Worm (Caenorhabditis elegans) whole organism, L3 larva: ENCODE results near the gene E02H1.5.

ENCODE experiments used
- R02D3.7 ChIP-seq: fragments of 150-350 bp; optimal IDR thresholded peaks from 2 replicates; lab custom pipeline; 2014; ENCODE audit warnings: missing biosample characterization, missing genetic modification characterization
- ama-1 ChIP-seq: fragments of 150-350 bp; optimal IDR thresholded peaks from 2 replicates; lab custom pipeline; 2018
- ceh-28 ChIP-seq: fragments of 150-350 bp; optimal IDR thresholded peaks from 2 replicates; lab custom pipeline; 2014; ENCODE audit warnings: missing biosample characterization, missing genetic modification reagents, missing genetic modification characterization
- daf-12 ChIP-seq: fragments of 150-350 bp; optimal IDR thresholded peaks from 2 replicates; lab custom pipeline; 2014; ENCODE audit warnings: missing biosample characterization, missing genetic modification reagents, missing genetic modification characterization
- egl-27 ChIP-seq: sonication (generic microtip); optimal IDR thresholded peaks from 4 replicates; lab custom pipeline; 2017; ENCODE audit warnings: missing biosample characterization, missing genetic modification reagents, missing genetic modification characterization
- egl-5 ChIP-seq: fragments of 150-350 bp; optimal IDR thresholded peaks from 2 replicates; lab custom pipeline; 2017; ENCODE audit warnings: missing biosample characterization, missing genetic modification reagents, missing genetic modification characterization, inconsistent platforms
- elt-1 ChIP-seq: fragments of 150-350 bp; optimal IDR thresholded peaks from 2 replicates; lab custom pipeline; 2014; ENCODE audit warnings: missing biosample characterization, missing genetic modification characterization
- elt-2 ChIP-seq: sonication (generic microtip); optimal IDR thresholded peaks from 2 replicates; lab custom pipeline; 2016; ENCODE audit warnings: missing genetic modification reagents, mild to moderate bottlenecking, missing genetic modification characterization, missing compliant biosample characterization
- elt-3 ChIP-seq, 3 experiments: fragments of 150-350 bp in 1 of 3; sonication (generic microtip) in 2 of 3; optimal IDR thresholded peaks; 2 replicates in 2 of 3; 4 replicates in 1 of 3; lab custom pipeline; 2014 to 2017; ENCODE audit warnings: missing biosample characterization in 3 of 3, missing genetic modification characterization in 3 of 3
- fkh-10 ChIP-seq: sonication (generic microtip); optimal IDR thresholded peaks from 2 replicates; lab custom pipeline; 2017; ENCODE audit warnings: missing biosample characterization, missing genetic modification reagents, missing genetic modification characterization
- fkh-2 ChIP-seq: fragments of 150-350 bp; optimal IDR thresholded peaks from 2 replicates; lab custom pipeline; 2014; ENCODE audit warnings: missing biosample characterization, missing genetic modification reagents, missing genetic modification characterization
- fos-1 ChIP-seq: fragments of 150-350 bp; optimal IDR thresholded peaks from 2 replicates; lab custom pipeline; 2014; ENCODE audit warnings: missing biosample characterization, missing genetic modification characterization
- hmg-11 ChIP-seq: sonication (generic microtip); optimal IDR thresholded peaks from 2 replicates; lab custom pipeline; 2016; ENCODE audit warnings: missing genetic modification characterization, missing compliant biosample characterization
- jun-1 ChIP-seq: fragments of 150-350 bp; optimal IDR thresholded peaks from 2 replicates; lab custom pipeline; 2014; ENCODE audit warnings: missing biosample characterization, missing genetic modification reagents, missing genetic modification characterization
- lin-15B ChIP-seq: fragments of 150-350 bp; optimal IDR thresholded peaks from 2 replicates; lab custom pipeline; 2014; ENCODE audit warnings: missing biosample characterization, missing genetic modification characterization
- lin-39 ChIP-seq: fragments of 150-350 bp; optimal IDR thresholded peaks from 2 replicates; lab custom pipeline; 2018; ENCODE audit warnings: missing biosample characterization, missing genetic modification reagents, missing genetic modification characterization
- mdl-1 ChIP-seq: fragments of 150-350 bp; optimal IDR thresholded peaks from 2 replicates; lab custom pipeline; 2014; ENCODE audit warnings: missing biosample characterization, missing genetic modification characterization
- mml-1 ChIP-seq: fragments of 150-350 bp; sonication (generic microtip); optimal IDR thresholded peaks from 3 replicates; lab custom pipeline; 2014; ENCODE audit warnings: missing biosample characterization, missing genetic modification characterization
- nfya-1 ChIP-seq: sonication (generic microtip); optimal IDR thresholded peaks from 2 replicates; lab custom pipeline; 2017; ENCODE audit warnings: missing genetic modification characterization, mild to moderate bottlenecking, missing compliant biosample characterization, antibody characterized with exemption, moderate library complexity; ENCODE audit not compliant: insufficient read depth
- nhr-11 ChIP-seq: fragments of 150-350 bp; optimal IDR thresholded peaks from 2 replicates; lab custom pipeline; 2014; ENCODE audit warnings: missing biosample characterization, missing genetic modification characterization
- nhr-12 ChIP-seq: fragments of 150-350 bp; optimal IDR thresholded peaks from 2 replicates; lab custom pipeline; 2014; ENCODE audit warnings: missing biosample characterization, missing genetic modification characterization
- nhr-23 ChIP-seq: fragments of 150-350 bp; optimal IDR thresholded peaks from 2 replicates; lab custom pipeline; 2014; ENCODE audit warnings: missing biosample characterization, missing genetic modification reagents, missing genetic modification characterization
- nhr-25 ChIP-seq: sonication (generic microtip); optimal IDR thresholded peaks from 2 replicates; lab custom pipeline; 2017; ENCODE audit warnings: missing biosample characterization, missing genetic modification characterization
- nhr-43 ChIP-seq: sonication (generic microtip); optimal IDR thresholded peaks from 2 replicates; lab custom pipeline; 2016; ENCODE audit warnings: mild to moderate bottlenecking, missing genetic modification characterization, missing compliant biosample characterization; ENCODE audit not compliant: poor library complexity, severe bottlenecking
- nhr-76 ChIP-seq: fragments of 150-350 bp; sonication (generic microtip); optimal IDR thresholded peaks from 5 replicates; lab custom pipeline; 2014; ENCODE audit warnings: missing biosample characterization, missing genetic modification characterization
- nhr-77 ChIP-seq: fragments of 150-350 bp; optimal IDR thresholded peaks from 2 replicates; lab custom pipeline; 2014; ENCODE audit warnings: missing biosample characterization, missing genetic modification characterization
- sea-2 ChIP-seq: fragments of 150-350 bp; sonication (generic microtip); optimal IDR thresholded peaks from 4 replicates; lab custom pipeline; 2014; ENCODE audit warnings: missing biosample characterization, missing genetic modification reagents, missing genetic modification characterization
- skn-1 ChIP-seq: fragments of 150-350 bp; optimal IDR thresholded peaks from 2 replicates; lab custom pipeline; 2014; ENCODE audit warnings: missing biosample characterization, missing genetic modification characterization
- snpc-4 ChIP-seq: fragments of 150-350 bp; optimal IDR thresholded peaks from 2 replicates; lab custom pipeline; 2014; ENCODE audit warnings: missing biosample characterization, missing genetic modification characterization
- ztf-4 ChIP-seq: fragments of 150-350 bp; optimal IDR thresholded peaks from 2 replicates; lab custom pipeline; 2014; ENCODE audit warnings: missing biosample characterization, missing genetic modification characterization

E02H1.5 gene

ce11 chrII:9609296-9609695 is 14.3 kb downstream of the E02H1.5 start, which contains the start of gene pap-2:
Gene pap-2 (minus strand): TSS chrII:9609396.
- TF ChIP-seq nfya-1 (no peak), nhr-12 (tag; lab: Kevin White, UChicago) (no peak), fos-1 (no peak), fkh-10 (GFP tag; lab: Kevin White, UChicago) (no peak), nhr-11 (tag; lab: Kevin White, UChicago) (no peak), elt-1 (no peak), mdl-1 (tag; lab: Kevin White, UChicago) (no peak), ceh-28 (no peak), egl-27 (no peak), hmg-11 (tag; lab: Kevin White, UChicago) (no peak), elt-3 (tag; optimal IDR thresholded peaks at IDR 0.05; lab: Kevin White, UChicago) (no peak), lin-39 (tag; lab: Kevin White, UChicago) (no peak), skn-1 (tag; lab: Kevin White, UChicago) (no peak), nhr-77 (no peak), snpc-4 (tag; lab: Kevin White, UChicago) (no peak)

- no peak for TF ChIP-seq R02D3.7 (tag; lab: Kevin White, UChicago)
- TF ChIP-seq nhr-12 (tag; lab: Kevin White, UChicago), result no peak
- no peak for TF ChIP-seq lin-39 (tag; lab: Kevin White, UChicago)
- TF ChIP-seq ama-1 (lab: Kevin White, UChicago), result no peak
- no peak for TF ChIP-seq lin-15B (tag; lab: Kevin White, UChicago)
- no peak for TF ChIP-seq skn-1 (tag; lab: Kevin White, UChicago)
- TF ChIP-seq elt-3 (tag; optimal IDR thresholded peaks at IDR 0.05; lab: Kevin White, UChicago), result no peak
- no peak for TF ChIP-seq fkh-10 (GFP tag; lab: Kevin White, UChicago)
- TF ChIP-seq nhr-43 (tag; lab: Kevin White, UChicago), result no peak
- no peak for TF ChIP-seq ceh-28
- TF ChIP-seq mml-1 (tag; lab: Kevin White, UChicago), result no peak
- no peak for TF ChIP-seq ztf-4 (tag; lab: Kevin White, UChicago)
These were observed 16.4 kb downstream of the E02H1.5 start, which contains the start of the genes T15H9.5 and T15H9.4 for ce11 chrII:9611347-9611923. Gene T15H9.5 (minus strand): TSS chrII:9611447. Gene T15H9.4 (plus strand): TSS chrII:9611873.

ce11 chrII:9614728-9615127 is 19.7 kb downstream of the E02H1.5 start, which contains the start of gene hlh-6:
Gene hlh-6 (minus strand): TSS chrII:9614828.
- TF ChIP-seq ama-1 (lab: Kevin White, UChicago) (no peak), skn-1 (tag; lab: Kevin White, UChicago) (no peak), nhr-23 (no peak), elt-2 (tag; lab: Kevin White, UChicago) (no peak), nhr-11 (tag; lab: Kevin White, UChicago) (no peak), sea-2 (GFP tag; lab: Kevin White, UChicago) (no peak), hmg-11 (tag; lab: Kevin White, UChicago) (no peak), nhr-25 (no peak), nhr-76 (tag; lab: Kevin White, UChicago) (no peak)

ce11 chrII:9617039-9617901 is 22.2 kb downstream of the E02H1.5 start, which contains the start of gene hal-3:
Gene hal-3 (minus strand): TSS chrII:9617125.
- TF ChIP-seq mdl-1 (tag; lab: Kevin White, UChicago) (no peak), nfya-1 (peak; percentile 34), nhr-77 (no peak), ceh-28 (peak; percentile 74), jun-1 (peak; percentile 35), daf-12 (tag; lab: Kevin White, UChicago) (peak; percentile 14), ama-1 (lab: Kevin White, UChicago) (peak; percentile 41)

- TF ChIP-seq egl-5 (no peak), nhr-43 (tag; lab: Kevin White, UChicago) (peak; percentile 69), nfya-1 (no peak), elt-2 (tag; lab: Kevin White, UChicago) (peak; percentile 10), R02D3.7 (tag; lab: Kevin White, UChicago) (peak; percentile 11), jun-1 (no peak), lin-39 (tag; lab: Kevin White, UChicago) (no peak), elt-1 (no peak), fkh-2 (tag; lab: Kevin White, UChicago) (no peak), ceh-28 (no peak), nhr-76 (tag; lab: Kevin White, UChicago) (no peak)
These were observed 22.9 kb downstream of the E02H1.5 start for ce11 chrII:9617902-9618245.
